Fruit fly (Drosophila melanogaster) whole organism, embryonic: Measurements from ENCODE around the gene Tango5.
A peak's percentile ranks its signal among the peaks of the same experiment; 100 is the strongest.

Experiments used
- CG10267 ChIP-seq: fragments of 200-800 bp; sonication (Bioruptor generic); optimal IDR thresholded peaks from 2 replicates; lab custom pipeline; 2018; ENCODE audit warnings: missing biosample characterization, mild to moderate bottlenecking, missing genetic modification characterization, moderate library complexity
- CG10654 ChIP-seq: fragments of 200-800 bp; sonication (Bioruptor generic); optimal IDR thresholded peaks from 2 replicates; lab custom pipeline; 2016; ENCODE audit warnings: missing biosample characterization, missing genetic modification characterization
- CG3163 ChIP-seq: fragments of 200-800 bp; sonication (Bioruptor generic); optimal IDR thresholded peaks from 3 replicates; lab custom pipeline; 2016; ENCODE audit warnings: missing biosample characterization, missing genetic modification characterization
- CG9797 ChIP-seq: fragments of 200-800 bp; sonication (Bioruptor generic); optimal IDR thresholded peaks from 3 replicates; lab custom pipeline; 2018; ENCODE audit warnings: missing biosample characterization, mild to moderate bottlenecking, missing genetic modification characterization
- Gug ChIP-seq: fragments of 200-800 bp; sonication (Bioruptor generic); IDR thresholded peaks from 4 replicates; pipeline ENCODE4 v1.3.6; 2022; ENCODE audit warnings: missing biosample characterization, missing genetic modification characterization
- Opbp ChIP-seq: fragments of 200-800 bp; sonication (Bioruptor generic); IDR thresholded peaks from 3 replicates; pipeline ENCODE4 v1.3.6; 2022; ENCODE audit warnings: missing biosample characterization, missing genetic modification characterization; ENCODE audit not compliant: partially characterized antibody
- emc ChIP-seq: fragments of 200-800 bp; sonication (Bioruptor generic); optimal IDR thresholded peaks from 2 replicates; lab custom pipeline; 2016; ENCODE audit warnings: missing biosample characterization, missing genetic modification characterization
- gce ChIP-seq: fragments of 200-800 bp; sonication (Bioruptor generic); IDR thresholded peaks from 3 replicates; pipeline ENCODE4 v1.3.6; 2022; ENCODE audit warnings: missing biosample characterization, missing genetic modification characterization
- gsb-n ChIP-seq: fragments of 200-800 bp; sonication (Bioruptor generic); optimal IDR thresholded peaks from 3 replicates; lab custom pipeline; 2018; ENCODE audit warnings: missing biosample characterization, mild to moderate bottlenecking, missing genetic modification characterization
- jing ChIP-seq: fragments of 200-800 bp; sonication (Bioruptor generic); optimal IDR thresholded peaks from 2 replicates; lab custom pipeline; 2018; ENCODE audit warnings: missing biosample characterization, mild to moderate bottlenecking, missing genetic modification characterization
- tll ChIP-seq, 2 experiments: fragments of 200-800 bp in 1 of 2; fragments of >200 bp in 1 of 2; sonication (Bioruptor generic) in 1 of 2; optimal IDR thresholded peaks; 2 replicates each; lab custom pipeline; 2017 to 2019; ENCODE audit warnings: missing biosample characterization in 2 of 2, missing genetic modification characterization in 2 of 2, mild to moderate bottlenecking in 1 of 2, moderate library complexity in 1 of 2
- unc-4 ChIP-seq: fragments of 200-800 bp; sonication (Bioruptor generic); IDR thresholded peaks from 2 replicates; pipeline ENCODE4 v1.3.6; 2022; ENCODE audit warnings: missing biosample characterization, missing genetic modification characterization; ENCODE audit not compliant: partially characterized antibody

dm6 chrX:10802457-10803378 lies 38.5 kb upstream of the Tango5 start:
- TF ChIP-seq Gug (GFP tag; lab: Robert Waterston, UW) = no peak
- no peak for TF ChIP-seq Opbp (GFP tag; lab: Robert Waterston, UW)
- TF ChIP-seq jing (GFP tag; lab: Kevin White, UChicago) = no peak
- TF ChIP-seq gsb-n (tag; lab: Kevin White, UChicago) = peak; percentile 65
- TF ChIP-seq CG3163 = no peak
- peak; percentile 8; the same call in 1 of the 3 replicates for TF ChIP-seq gce (GFP tag; lab: Robert Waterston, UW)
- TF ChIP-seq tll (GFP tag; optimal IDR thresholded peaks at IDR 0.05; lab: Kevin White, UChicago) = no peak
- no peak for TF ChIP-seq CG10654 (GFP tag; lab: Kevin White, UChicago)
- no peak for TF ChIP-seq CG9797 (GFP tag; lab: Kevin White, UChicago)
- no peak for TF ChIP-seq unc-4 (GFP tag; lab: Robert Waterston, UW)
- no peak for TF ChIP-seq emc
- TF ChIP-seq CG10267 (tag; lab: Kevin White, UChicago) = peak; percentile 69
